Fruit fly (Drosophila melanogaster) whole organism, embryonic: ENCODE measurements around the gene CG32106.
A peak's percentile ranks its signal among the peaks of the same experiment; 100 is the strongest.

ENCODE experiments used
- Abd-B ChIP-seq: fragments of 200-800 bp; sonication (Bioruptor generic); optimal IDR thresholded peaks from 2 replicates; lab custom pipeline; 2018; ENCODE audit warnings: missing biosample characterization, mild to moderate bottlenecking, missing genetic modification characterization, moderate library complexity
- Blimp-1 ChIP-seq: fragments of 200-800 bp; sonication (Bioruptor generic); optimal IDR thresholded peaks from 3 replicates; lab custom pipeline; 2018; ENCODE audit warnings: missing biosample characterization, missing genetic modification characterization, mild to moderate bottlenecking, moderate library complexity, missing genetic modification reagents
- Bteb2 ChIP-seq: fragments of 200-800 bp; sonication (Bioruptor generic); optimal IDR thresholded peaks from 2 replicates; lab custom pipeline; 2016; ENCODE audit warnings: missing biosample characterization, missing genetic modification characterization
- C15 ChIP-seq: fragments of 200-800 bp; sonication (Bioruptor generic); IDR thresholded peaks from 3 replicates; pipeline ENCODE4 v1.3.6; 2022; ENCODE audit warnings: missing biosample characterization, missing genetic modification characterization
- CG12299 ChIP-seq: fragments of 200-800 bp; sonication (Bioruptor generic); optimal IDR thresholded peaks from 2 replicates; lab custom pipeline; 2018; ENCODE audit warnings: missing biosample characterization, mild to moderate bottlenecking, missing genetic modification characterization
- CG12769 ChIP-seq: fragments of 200-800 bp; sonication (Bioruptor generic); optimal IDR thresholded peaks from 2 replicates; lab custom pipeline; 2019; ENCODE audit warnings: missing biosample characterization, mild to moderate bottlenecking, missing genetic modification characterization, moderate library complexity
- CG13296 ChIP-seq: fragments of 200-800 bp; sonication (Bioruptor generic); optimal IDR thresholded peaks from 3 replicates; lab custom pipeline; 2018; ENCODE audit warnings: missing biosample characterization, mild to moderate bottlenecking, missing genetic modification characterization
- CG13894 ChIP-seq: fragments of 200-800 bp; sonication (Bioruptor generic); optimal IDR thresholded peaks from 3 replicates; lab custom pipeline; 2018; ENCODE audit warnings: missing biosample characterization, mild to moderate bottlenecking, missing genetic modification characterization, moderate library complexity
- CG14050 ChIP-seq: fragments of 200-800 bp; sonication (Bioruptor generic); IDR thresholded peaks from 3 replicates; pipeline ENCODE4 v1.3.6; 2022; ENCODE audit warnings: missing biosample characterization, missing genetic modification characterization
- CG14441 ChIP-seq: fragments of 200-800 bp; sonication (Bioruptor generic); IDR thresholded peaks from 2 replicates; pipeline ENCODE4 v1.3.6; 2022; ENCODE audit warnings: missing biosample characterization, missing genetic modification characterization
- CG15514 ChIP-seq: fragments of 200-800 bp; sonication (Bioruptor generic); optimal IDR thresholded peaks from 3 replicates; lab custom pipeline; 2017; ENCODE audit warnings: missing biosample characterization, missing genetic modification characterization, mild to moderate bottlenecking, moderate library complexity, missing genetic modification reagents
- CG1647 ChIP-seq: fragments of 200-800 bp; sonication (Bioruptor generic); optimal IDR thresholded peaks from 3 replicates; lab custom pipeline; 2016; ENCODE audit warnings: missing biosample characterization, missing genetic modification characterization
- CG16813 ChIP-seq: fragments of 200-800 bp; sonication (Bioruptor generic); IDR thresholded peaks from 3 replicates; pipeline ENCODE4 v1.3.6; 2022; ENCODE audit warnings: missing biosample characterization, missing genetic modification characterization; ENCODE audit not compliant: partially characterized antibody
- CG17568 ChIP-seq: fragments of 200-800 bp; sonication (Bioruptor generic); optimal IDR thresholded peaks from 2 replicates; lab custom pipeline; 2018; ENCODE audit warnings: missing biosample characterization, mild to moderate bottlenecking, missing genetic modification characterization, moderate library complexity
- CG17912 ChIP-seq: fragments of 200-800 bp; sonication (Bioruptor generic); optimal IDR thresholded peaks from 2 replicates; lab custom pipeline; 2018; ENCODE audit warnings: missing biosample characterization, mild to moderate bottlenecking, missing genetic modification characterization
- CG18599 ChIP-seq: fragments of 200-800 bp; sonication (Bioruptor generic); optimal IDR thresholded peaks from 3 replicates; lab custom pipeline; 2017; ENCODE audit warnings: missing biosample characterization, missing genetic modification characterization, mild to moderate bottlenecking, moderate library complexity, missing genetic modification reagents
- CG2875 ChIP-seq: fragments of 200-800 bp; sonication (Bioruptor generic); optimal IDR thresholded peaks from 2 replicates; lab custom pipeline; 2017; ENCODE audit warnings: missing biosample characterization, mild to moderate bottlenecking, missing genetic modification characterization, missing genetic modification reagents
- CG34422 ChIP-seq: fragments of 200-800 bp; sonication (Bioruptor generic); IDR thresholded peaks from 3 replicates; pipeline ENCODE4 v1.3.6; 2022; ENCODE audit warnings: missing biosample characterization, missing genetic modification characterization
- CG4328 ChIP-seq: fragments of 200-800 bp; sonication (Bioruptor generic); optimal IDR thresholded peaks from 3 replicates; lab custom pipeline; 2017; ENCODE audit warnings: missing biosample characterization, missing genetic modification reagents, missing genetic modification characterization
- CG4404 ChIP-seq: fragments of 200-800 bp; sonication (Bioruptor generic); IDR thresholded peaks from 2 replicates; pipeline ENCODE4 v1.3.6; 2022; ENCODE audit warnings: missing biosample characterization, missing genetic modification characterization
- CG4820 ChIP-seq: fragments of 200-800 bp; sonication (Bioruptor generic); optimal IDR thresholded peaks from 3 replicates; lab custom pipeline; 2016; ENCODE audit warnings: missing biosample characterization, missing genetic modification characterization
- CG6175 ChIP-seq: fragments of 200-800 bp; sonication (Bioruptor generic); IDR thresholded peaks from 3 replicates; pipeline ENCODE4 v1.3.6; 2022; ENCODE audit warnings: missing biosample characterization, missing genetic modification characterization
- CG7786 ChIP-seq: fragments of 200-800 bp; sonication (Bioruptor generic); optimal IDR thresholded peaks from 2 replicates; lab custom pipeline; 2016; ENCODE audit warnings: missing biosample characterization, missing genetic modification characterization
- CG8089 ChIP-seq: fragments of 200-800 bp; sonication (Bioruptor generic); optimal IDR thresholded peaks from 3 replicates; lab custom pipeline; 2016; ENCODE audit warnings: missing biosample characterization, missing genetic modification characterization
- Dbx ChIP-seq: fragments of 200-800 bp; sonication (Bioruptor generic); IDR thresholded peaks from 3 replicates; pipeline ENCODE4 v1.3.6; 2022; ENCODE audit warnings: missing biosample characterization, missing genetic modification characterization
- Doc3 ChIP-seq: fragments of 200-800 bp; sonication (Bioruptor generic); IDR thresholded peaks from 3 replicates; pipeline ENCODE4 v1.3.6; 2022; ENCODE audit warnings: missing biosample characterization, missing genetic modification characterization; ENCODE audit not compliant: partially characterized antibody
- Drgx ChIP-seq: fragments of 200-800 bp; sonication (Bioruptor generic); IDR thresholded peaks from 2 replicates; pipeline ENCODE4 v1.3.6; 2022; ENCODE audit warnings: missing biosample characterization, missing genetic modification characterization
- E2f2 ChIP-seq: fragments of 200-800 bp; sonication (Bioruptor generic); IDR thresholded peaks from 2 replicates; pipeline ENCODE4 v1.3.6; 2022; ENCODE audit warnings: missing biosample characterization, missing genetic modification characterization
- Eip74EF ChIP-seq, 2 experiments: fragments of 200-800 bp in 1 of 2; fragments of >200 bp in 1 of 2; sonication (Bioruptor generic) in 1 of 2; optimal IDR thresholded peaks; 2 replicates each; lab custom pipeline; 2017 to 2019; ENCODE audit warnings: missing biosample characterization in 2 of 2, missing genetic modification characterization in 2 of 2, mild to moderate bottlenecking in 1 of 2, moderate library complexity in 1 of 2
- Fer2 ChIP-seq: fragments of 200-800 bp; sonication (Bioruptor generic); optimal IDR thresholded peaks from 2 replicates; lab custom pipeline; 2018; ENCODE audit warnings: missing biosample characterization, mild to moderate bottlenecking, missing genetic modification characterization, moderate library complexity
- Mad ChIP-seq: fragments of 200-800 bp; sonication (Bioruptor generic); optimal IDR thresholded peaks from 2 replicates; lab custom pipeline; 2016; ENCODE audit warnings: missing biosample characterization, missing genetic modification characterization
- NfI ChIP-seq: fragments of 200-800 bp; sonication (Bioruptor generic); optimal IDR thresholded peaks from 3 replicates; lab custom pipeline; 2018; ENCODE audit warnings: missing biosample characterization, mild to moderate bottlenecking, missing genetic modification characterization, moderate library complexity
- Sry-β ChIP-seq: fragments of 200-800 bp; sonication (Bioruptor generic); optimal IDR thresholded peaks from 2 replicates; lab custom pipeline; 2018; ENCODE audit warnings: missing biosample characterization, mild to moderate bottlenecking, missing genetic modification characterization, moderate library complexity
- Stat92E ChIP-seq, 3 experiments: fragments of >200 bp in 2 of 3; fragments of 200-800 bp in 1 of 3; sonication (Bioruptor generic) in 1 of 3; optimal IDR thresholded peaks; 2 replicates each; lab custom pipeline; 2017 to 2019; ENCODE audit warnings: missing biosample characterization in 3 of 3, missing genetic modification characterization in 3 of 3, mild to moderate bottlenecking in 1 of 3, moderate library complexity in 1 of 3
- Taf1 ChIP-seq: fragments of 200-800 bp; sonication (Bioruptor generic); IDR thresholded peaks from 2 replicates; pipeline ENCODE4 v1.3.6; 2022; ENCODE audit warnings: missing biosample characterization, missing genetic modification characterization
- chinmo ChIP-seq: fragments of 200-800 bp; sonication (Bioruptor generic); IDR thresholded peaks from 4 replicates; pipeline ENCODE4 v1.3.6; 2022; ENCODE audit warnings: missing biosample characterization, missing genetic modification characterization; ENCODE audit not compliant: partially characterized antibody
- croc ChIP-seq: fragments of 200-800 bp; sonication (Bioruptor generic); conservative IDR thresholded peaks from 3 replicates; pipeline ENCODE4 v1.3.6; 2022; ENCODE audit warnings: missing biosample characterization, missing genetic modification characterization
- dan ChIP-seq: fragments of 200-800 bp; sonication (Bioruptor generic); IDR thresholded peaks from 2 replicates; pipeline ENCODE4 v1.3.6; 2022; ENCODE audit warnings: missing biosample characterization, missing genetic modification characterization
- dpn ChIP-seq, 2 experiments: fragments of 200-800 bp; sonication (Bioruptor generic); optimal IDR thresholded peaks; 3 replicates each; lab custom pipeline; 2016; ENCODE audit warnings: missing biosample characterization in 2 of 2, missing genetic modification characterization in 2 of 2
- ewg ChIP-seq: fragments of 200-800 bp; sonication (Bioruptor generic); optimal IDR thresholded peaks from 3 replicates; lab custom pipeline; 2017; ENCODE audit warnings: mild to moderate bottlenecking, missing biosample characterization, missing genetic modification reagents, missing genetic modification characterization
- nau ChIP-seq: fragments of 200-800 bp; sonication (Bioruptor generic); optimal IDR thresholded peaks from 3 replicates; lab custom pipeline; 2017; ENCODE audit warnings: missing biosample characterization, mild to moderate bottlenecking, missing genetic modification characterization, missing genetic modification reagents
- ranshi ChIP-seq: fragments of 200-800 bp; sonication (Bioruptor generic); IDR thresholded peaks from 2 replicates; pipeline ENCODE4 v1.3.6; 2022; ENCODE audit warnings: missing biosample characterization, missing genetic modification characterization
- repo ChIP-seq: fragments of 200-800 bp; sonication (Bioruptor generic); optimal IDR thresholded peaks from 2 replicates; lab custom pipeline; 2016; ENCODE audit warnings: missing biosample characterization, missing genetic modification characterization
- run ChIP-seq: fragments of 200-800 bp; sonication (Bioruptor generic); optimal IDR thresholded peaks from 3 replicates; lab custom pipeline; 2018; ENCODE audit warnings: missing biosample characterization, mild to moderate bottlenecking, missing genetic modification characterization
- sqz ChIP-seq: fragments of 200-800 bp; sonication (Bioruptor generic); optimal IDR thresholded peaks from 3 replicates; lab custom pipeline; 2018; ENCODE audit warnings: missing biosample characterization, mild to moderate bottlenecking, missing genetic modification characterization
- stwl ChIP-seq: fragments of 200-800 bp; sonication (Bioruptor generic); optimal IDR thresholded peaks from 3 replicates; lab custom pipeline; 2018; ENCODE audit warnings: missing biosample characterization, mild to moderate bottlenecking, missing genetic modification characterization, moderate library complexity
- tll ChIP-seq, 2 experiments: fragments of 200-800 bp in 1 of 2; fragments of >200 bp in 1 of 2; sonication (Bioruptor generic) in 1 of 2; optimal IDR thresholded peaks; 2 replicates each; lab custom pipeline; 2017 to 2019; ENCODE audit warnings: missing biosample characterization in 2 of 2, missing genetic modification characterization in 2 of 2, mild to moderate bottlenecking in 1 of 2, moderate library complexity in 1 of 2
- toy ChIP-seq: fragments of 200-800 bp; sonication (Bioruptor generic); IDR thresholded peaks from 2 replicates; pipeline ENCODE4 v1.3.6; 2022; ENCODE audit warnings: missing biosample characterization, missing genetic modification characterization
- vnd ChIP-seq: fragments of 200-800 bp; sonication (Bioruptor generic); IDR thresholded peaks from 3 replicates; pipeline ENCODE4 v1.3.6; 2022; ENCODE audit warnings: missing biosample characterization, missing genetic modification characterization; ENCODE audit not compliant: partially characterized antibody
- zfh2 ChIP-seq: fragments of 200-800 bp; sonication (Bioruptor generic); optimal IDR thresholded peaks from 2 replicates; lab custom pipeline; 2016; ENCODE audit warnings: missing biosample characterization, missing genetic modification characterization

The CG32106 gene

DNA sequence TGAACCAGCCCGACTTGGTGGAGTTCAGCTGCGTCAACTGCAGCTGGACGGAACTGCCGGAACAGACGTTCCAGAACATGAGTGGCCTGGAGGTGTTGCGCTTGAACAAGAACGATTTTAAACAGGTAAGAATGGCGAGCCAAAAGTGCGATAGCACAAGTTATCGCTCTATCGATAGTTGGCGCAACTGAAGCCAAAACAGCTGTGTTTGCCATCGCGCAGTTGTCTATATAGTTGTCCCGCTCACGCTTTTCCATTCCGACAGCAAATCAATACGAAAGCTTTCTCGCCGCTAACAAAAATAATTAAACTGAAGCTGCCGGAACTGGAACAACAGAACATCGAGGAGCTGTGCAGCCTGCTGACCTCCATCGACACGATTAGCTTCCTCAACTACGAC, 16.0 kb upstream of the CG32106 start (continued):
- peak; percentile 73 for TF ChIP-seq CG15514
- TF ChIP-seq repo, result no peak
- no peak for TF ChIP-seq croc
- no peak for TF ChIP-seq Stat92E (GFP tag; optimal IDR thresholded peaks at IDR 0.05; lab: Kevin White, UChicago)
- TF ChIP-seq Blimp-1 (GFP tag; lab: Kevin White, UChicago), result no peak
- TF ChIP-seq dan (GFP tag; lab: Robert Waterston, UW), result no peak
- no peak for TF ChIP-seq CG17568
- no peak for TF ChIP-seq CG4404 (GFP tag; lab: Robert Waterston, UW)
- no peak for TF ChIP-seq CG6175 (GFP tag; lab: Robert Waterston, UW)
- no peak for TF ChIP-seq tll (GFP tag; optimal IDR thresholded peaks at IDR 0.05; lab: Kevin White, UChicago)
- no peak for TF ChIP-seq C15 (GFP tag; lab: Robert Waterston, UW)
- no peak for TF ChIP-seq nau (GFP tag; lab: Kevin White, UChicago)
- no peak for TF ChIP-seq CG12299
- no peak for TF ChIP-seq toy (GFP tag; lab: Robert Waterston, UW)
- TF ChIP-seq CG8089 (GFP tag; lab: Kevin White, UChicago), result no peak
- TF ChIP-seq Eip74EF (GFP tag; optimal IDR thresholded peaks at IDR 0.05; lab: Kevin White, UChicago), result no peak
- TF ChIP-seq CG12769, result no peak
- no peak for TF ChIP-seq CG13296
- TF ChIP-seq CG14050 (GFP tag; lab: Robert Waterston, UW), result no peak
- no peak for TF ChIP-seq NfI (GFP tag; lab: Kevin White, UChicago)
- peak; percentile 72; the same call in 2 of the 3 replicates for TF ChIP-seq vnd (GFP tag; lab: Robert Waterston, UW)
- TF ChIP-seq CG4820 (GFP tag; lab: Kevin White, UChicago), result no peak
- no peak for TF ChIP-seq Sry-β (GFP tag; lab: Kevin White, UChicago)
- TF ChIP-seq sqz (GFP tag; lab: Kevin White, UChicago), result no peak
- TF ChIP-seq Mad, result no peak
- peak; percentile 57 for TF ChIP-seq ewg (GFP tag; lab: Kevin White, UChicago)
- no peak for TF ChIP-seq CG13894
- TF ChIP-seq CG16813, result peak; percentile 74; the same call in 2 of the 3 replicates
- no peak for TF ChIP-seq Taf1 (GFP tag; lab: Robert Waterston, UW)
- no peak for TF ChIP-seq CG18599 (GFP tag; lab: Kevin White, UChicago)
- no peak for TF ChIP-seq CG1647 (GFP tag; lab: Kevin White, UChicago)
- TF ChIP-seq run (tag; lab: Kevin White, UChicago), result no peak
- TF ChIP-seq Bteb2 (GFP tag; lab: Kevin White, UChicago), result no peak
- no peak for TF ChIP-seq Fer2 (tag; lab: Kevin White, UChicago)
- TF ChIP-seq CG14441 (GFP tag; lab: Robert Waterston, UW), result no peak
- TF ChIP-seq zfh2 (GFP tag; lab: Kevin White, UChicago), result no peak
- no peak for TF ChIP-seq dpn (GFP tag; optimal IDR thresholded peaks at IDR 0.05; lab: Kevin White, UChicago)
- no peak for TF ChIP-seq CG2875 (GFP tag; lab: Kevin White, UChicago)
- no peak for TF ChIP-seq ranshi (GFP tag; lab: Robert Waterston, UW)
- TF ChIP-seq Abd-B (GFP tag; lab: Kevin White, UChicago), result no peak
- no peak for TF ChIP-seq CG4328 (GFP tag; lab: Kevin White, UChicago)
- TF ChIP-seq Dbx (GFP tag; lab: Robert Waterston, UW), result no peak
- no peak for TF ChIP-seq CG17912
- TF ChIP-seq stwl (tag; lab: Kevin White, UChicago), result peak; percentile 62
- no peak for TF ChIP-seq CG7786 (GFP tag; lab: Kevin White, UChicago)
- TF ChIP-seq Drgx (GFP tag; lab: Robert Waterston, UW), result no peak
- TF ChIP-seq chinmo (GFP tag; lab: Robert Waterston, UW), result peak; percentile 95
- peak; percentile 81 for TF ChIP-seq Doc3
- peak; percentile 96 for TF ChIP-seq E2f2 (GFP tag; lab: Robert Waterston, UW)
- TF ChIP-seq CG34422, result peak; percentile 49; the same call in 1 of the 3 replicates
